Worm (Caenorhabditis elegans) whole organism, L3 larva: ENCODE data around the gene npr-36.

Experiments used
- unc-39 ChIP-seq: sonication (generic microtip); optimal IDR thresholded peaks from 4 replicates; lab custom pipeline; 2017; ENCODE audit warnings: missing biosample characterization, missing genetic modification characterization
- ztf-11 ChIP-seq: fragments of 150-350 bp; optimal IDR thresholded peaks from 2 replicates; lab custom pipeline; 2014; ENCODE audit warnings: missing biosample characterization, missing genetic modification characterization

ce11 chrX:17378996-17379395 lies 19.4 kb downstream of the npr-36 start:
- TF ChIP-seq ztf-11 (no peak), unc-39 (tag; lab: Kevin White, UChicago) (no peak)
